Fruit fly (Drosophila melanogaster) whole organism, pupa: Measurements from ENCODE around the gene CG11454.

Experiments
- CG10348 ChIP-seq: fragments of 200-800 bp; sonication (Bioruptor generic); IDR thresholded peaks from 2 replicates; pipeline ENCODE4 v1.3.6; 2022; ENCODE audit warnings: missing biosample characterization, missing genetic modification characterization
- CG13204 ChIP-seq: fragments of 200-800 bp; sonication (Bioruptor generic); optimal IDR thresholded peaks from 2 replicates; lab custom pipeline; 2018; ENCODE audit warnings: missing biosample characterization, mild to moderate bottlenecking, missing genetic modification characterization, moderate library complexity
- CG34367 ChIP-seq: fragments of 200-800 bp; sonication (Bioruptor generic); optimal IDR thresholded peaks from 2 replicates; lab custom pipeline; 2018; ENCODE audit warnings: missing biosample characterization, mild to moderate bottlenecking, missing genetic modification characterization
- CG8301 ChIP-seq: fragments of 200-800 bp; sonication (Bioruptor generic); optimal IDR thresholded peaks from 2 replicates; lab custom pipeline; 2018; ENCODE audit warnings: missing biosample characterization, mild to moderate bottlenecking, missing genetic modification characterization
- D1 ChIP-seq: fragments of 200-800 bp; sonication (Bioruptor generic); optimal IDR thresholded peaks from 2 replicates; lab custom pipeline; 2018; ENCODE audit warnings: missing biosample characterization, mild to moderate bottlenecking, missing genetic modification characterization, moderate library complexity
- Ets98B ChIP-seq: fragments of 200-800 bp; sonication (Bioruptor generic); IDR thresholded peaks from 2 replicates; pipeline ENCODE4 v1.3.6; 2022; ENCODE audit warnings: missing biosample characterization, missing genetic modification characterization
- Pif1B ChIP-seq: fragments of 200-800 bp; sonication (Bioruptor generic); optimal IDR thresholded peaks from 3 replicates; lab custom pipeline; 2016; ENCODE audit warnings: missing biosample characterization, missing genetic modification characterization
- fd96Ca ChIP-seq: fragments of 200-800 bp; sonication (Bioruptor generic); IDR thresholded peaks from 3 replicates; pipeline ENCODE4 v1.3.6; 2022; ENCODE audit warnings: missing biosample characterization, missing genetic modification characterization

DNA sequence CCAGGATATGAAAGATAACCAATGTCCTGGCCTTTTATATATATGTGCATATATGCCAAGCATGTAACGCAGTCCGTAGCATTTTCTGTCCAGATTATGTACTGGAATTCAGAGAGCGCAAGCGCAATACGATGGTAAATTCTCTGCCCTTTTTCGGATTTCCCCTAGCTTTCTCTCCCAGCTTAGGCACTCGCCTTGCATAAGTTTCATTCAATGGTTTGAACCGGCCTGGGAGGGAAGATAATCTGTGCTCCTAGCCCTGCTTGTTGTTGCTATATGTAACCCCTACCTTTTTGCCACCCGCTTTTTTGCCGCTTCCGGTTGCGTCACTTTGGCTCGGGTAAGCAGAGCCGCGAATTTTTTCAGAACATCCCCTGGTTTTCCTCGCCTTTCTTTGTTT is 36.0 kb downstream of the CG11454 start:
- TF ChIP-seq CG34367 (tag; lab: Kevin White, UChicago) (no peak), Pif1B (GFP tag; lab: Kevin White, UChicago) (no peak), CG10348 (GFP tag; lab: Robert Waterston, UW) (no peak), fd96Ca (no peak), CG8301 (tag; lab: Kevin White, UChicago) (no peak), Ets98B (GFP tag; lab: Robert Waterston, UW) (no peak), D1 (tag; lab: Kevin White, UChicago) (no peak), CG13204 (GFP tag; lab: Kevin White, UChicago) (no peak)
